Worm (Caenorhabditis elegans) whole organism, L3 larva: ENCODE results near the gene C14A4.6.

ENCODE experiments used
- elt-3 ChIP-seq, 3 experiments: fragments of 150-350 bp in 1 of 3; sonication (generic microtip) in 2 of 3; optimal IDR thresholded peaks; 2 replicates in 2 of 3; 4 replicates in 1 of 3; lab custom pipeline; 2014 to 2017; ENCODE audit warnings: missing biosample characterization in 3 of 3, missing genetic modification characterization in 3 of 3
- fkh-10 ChIP-seq: sonication (generic microtip); optimal IDR thresholded peaks from 2 replicates; lab custom pipeline; 2017; ENCODE audit warnings: missing biosample characterization, missing genetic modification reagents, missing genetic modification characterization
- lin-39 ChIP-seq: fragments of 150-350 bp; optimal IDR thresholded peaks from 2 replicates; lab custom pipeline; 2018; ENCODE audit warnings: missing biosample characterization, missing genetic modification reagents, missing genetic modification characterization
- nfya-1 ChIP-seq: sonication (generic microtip); optimal IDR thresholded peaks from 2 replicates; lab custom pipeline; 2017; ENCODE audit warnings: missing genetic modification characterization, mild to moderate bottlenecking, missing compliant biosample characterization, antibody characterized with exemption, moderate library complexity; ENCODE audit not compliant: insufficient read depth
- nhr-11 ChIP-seq: fragments of 150-350 bp; optimal IDR thresholded peaks from 2 replicates; lab custom pipeline; 2014; ENCODE audit warnings: missing biosample characterization, missing genetic modification characterization
- nhr-25 ChIP-seq: sonication (generic microtip); optimal IDR thresholded peaks from 2 replicates; lab custom pipeline; 2017; ENCODE audit warnings: missing biosample characterization, missing genetic modification characterization
- pha-4 ChIP-seq: fragments of 150-350 bp; optimal IDR thresholded peaks from 2 replicates; lab custom pipeline; 2014; ENCODE audit warnings: missing biosample characterization, missing genetic modification reagents, missing genetic modification characterization
- skn-1 ChIP-seq: fragments of 150-350 bp; optimal IDR thresholded peaks from 2 replicates; lab custom pipeline; 2014; ENCODE audit warnings: missing biosample characterization, missing genetic modification characterization
- snpc-4 ChIP-seq: fragments of 150-350 bp; optimal IDR thresholded peaks from 2 replicates; lab custom pipeline; 2014; ENCODE audit warnings: missing biosample characterization, missing genetic modification characterization
- unc-62 ChIP-seq: fragments of 150-350 bp; sonication (generic microtip); optimal IDR thresholded peaks from 4 replicates; lab custom pipeline; 2014; ENCODE audit warnings: missing biosample characterization, missing genetic modification reagents, missing genetic modification characterization
- ztf-4 ChIP-seq: fragments of 150-350 bp; optimal IDR thresholded peaks from 2 replicates; lab custom pipeline; 2014; ENCODE audit warnings: missing biosample characterization, missing genetic modification characterization

- TF ChIP-seq lin-39 (tag; lab: Kevin White, UChicago) (no peak), skn-1 (tag; lab: Kevin White, UChicago) (no peak), unc-62 (GFP tag; lab: Kevin White, UChicago) (peak; percentile 71), nhr-25 (peak; percentile 79), fkh-10 (GFP tag; lab: Kevin White, UChicago) (no peak), snpc-4 (peak; percentile 12), nhr-11 (tag; lab: Kevin White, UChicago) (peak; percentile 47), ztf-4 (tag; lab: Kevin White, UChicago) (peak; percentile 78), nfya-1 (tag; lab: Kevin White, UChicago) (peak; percentile 23), elt-3 (tag; optimal IDR thresholded peaks at IDR 0.05; lab: Kevin White, UChicago) (peak in 1 of 3 experiments; percentile 47), pha-4 (peak; percentile 55)
Measured at ce11 chrII:10555484-10556075, 39.0 kb downstream of the C14A4.6 start.
